Fruit fly (Drosophila melanogaster) whole organism, embryonic: ENCODE data around the gene Obp93a.
A peak's percentile ranks its signal among the peaks of the same experiment; 100 is the strongest.

Source experiments
- Bdp1 ChIP-seq: fragments of 200-800 bp; sonication (Bioruptor generic); optimal IDR thresholded peaks from 3 replicates; lab custom pipeline; 2016; ENCODE audit warnings: missing biosample characterization, missing genetic modification characterization
- Bteb2 ChIP-seq: fragments of 200-800 bp; sonication (Bioruptor generic); optimal IDR thresholded peaks from 2 replicates; lab custom pipeline; 2016; ENCODE audit warnings: missing biosample characterization, missing genetic modification characterization
- CG10366 ChIP-seq: fragments of 200-800 bp; sonication (Bioruptor generic); IDR thresholded peaks from 2 replicates; pipeline ENCODE4 v1.3.6; 2022; ENCODE audit warnings: missing biosample characterization, missing genetic modification characterization
- CG10543 ChIP-seq: fragments of 200-800 bp; sonication (Bioruptor generic); optimal IDR thresholded peaks from 3 replicates; lab custom pipeline; 2017; ENCODE audit warnings: missing biosample characterization, mild to moderate bottlenecking, missing genetic modification characterization, moderate library complexity
- CG11504 ChIP-seq: fragments of 200-800 bp; sonication (Bioruptor generic); optimal IDR thresholded peaks from 3 replicates; lab custom pipeline; 2019; ENCODE audit warnings: missing biosample characterization, mild to moderate bottlenecking, missing genetic modification characterization, moderate library complexity
- CG12659 ChIP-seq: fragments of 200-800 bp; sonication (Bioruptor generic); optimal IDR thresholded peaks from 3 replicates; lab custom pipeline; 2017; ENCODE audit warnings: mild to moderate bottlenecking, missing biosample characterization, missing genetic modification reagents, missing genetic modification characterization
- CG12769 ChIP-seq: fragments of 200-800 bp; sonication (Bioruptor generic); optimal IDR thresholded peaks from 2 replicates; lab custom pipeline; 2019; ENCODE audit warnings: missing biosample characterization, mild to moderate bottlenecking, missing genetic modification characterization, moderate library complexity
- CG14441 ChIP-seq: fragments of 200-800 bp; sonication (Bioruptor generic); IDR thresholded peaks from 2 replicates; pipeline ENCODE4 v1.3.6; 2022; ENCODE audit warnings: missing biosample characterization, missing genetic modification characterization
- CG1529 ChIP-seq: fragments of 200-800 bp; sonication (Bioruptor generic); optimal IDR thresholded peaks from 3 replicates; lab custom pipeline; 2018; ENCODE audit warnings: missing biosample characterization, missing genetic modification characterization
- CG2199 ChIP-seq: fragments of 200-800 bp; sonication (Bioruptor generic); IDR thresholded peaks from 3 replicates; pipeline ENCODE4 v1.3.6; 2022; ENCODE audit warnings: missing biosample characterization, missing genetic modification characterization
- CG2678 ChIP-seq: fragments of 200-800 bp; sonication (Bioruptor generic); optimal IDR thresholded peaks from 3 replicates; lab custom pipeline; 2019; ENCODE audit warnings: missing biosample characterization, mild to moderate bottlenecking, missing genetic modification characterization, moderate library complexity
- CG31441 ChIP-seq: fragments of 200-800 bp; sonication (Bioruptor generic); IDR thresholded peaks from 2 replicates; pipeline ENCODE4 v1.3.6; 2022; ENCODE audit warnings: missing biosample characterization, missing genetic modification characterization
- CG34224 ChIP-seq: fragments of 200-800 bp; sonication (Bioruptor generic); IDR thresholded peaks from 3 replicates; pipeline ENCODE4 v1.3.6; 2022; ENCODE audit warnings: missing biosample characterization, missing genetic modification characterization; ENCODE audit not compliant: partially characterized antibody
- CG4328 ChIP-seq: fragments of 200-800 bp; sonication (Bioruptor generic); optimal IDR thresholded peaks from 3 replicates; lab custom pipeline; 2017; ENCODE audit warnings: missing biosample characterization, missing genetic modification reagents, missing genetic modification characterization
- CG43689 ChIP-seq: fragments of 200-800 bp; sonication (Bioruptor generic); IDR thresholded peaks from 2 replicates; pipeline ENCODE4 v1.3.6; 2022; ENCODE audit warnings: missing biosample characterization, missing genetic modification characterization
- CG6175 ChIP-seq: fragments of 200-800 bp; sonication (Bioruptor generic); IDR thresholded peaks from 3 replicates; pipeline ENCODE4 v1.3.6; 2022; ENCODE audit warnings: missing biosample characterization, missing genetic modification characterization
- CG6689 ChIP-seq: fragments of 200-800 bp; sonication (Bioruptor generic); IDR thresholded peaks from 2 replicates; pipeline ENCODE4 v1.3.6; 2022; ENCODE audit warnings: missing biosample characterization, missing genetic modification characterization
- CG7786 ChIP-seq: fragments of 200-800 bp; sonication (Bioruptor generic); optimal IDR thresholded peaks from 2 replicates; lab custom pipeline; 2016; ENCODE audit warnings: missing biosample characterization, missing genetic modification characterization
- CG7839 ChIP-seq: fragments of 200-800 bp; sonication (Bioruptor generic); optimal IDR thresholded peaks from 3 replicates; lab custom pipeline; 2018; ENCODE audit warnings: missing biosample characterization, mild to moderate bottlenecking, missing genetic modification characterization, moderate library complexity
- CG8924 ChIP-seq: fragments of 200-800 bp; optimal IDR thresholded peaks from 3 replicates; lab custom pipeline; 2019; ENCODE audit warnings: missing biosample characterization, mild to moderate bottlenecking, missing genetic modification characterization, moderate library complexity
- CTCF ChIP-seq: fragments of 200-800 bp; sonication (Bioruptor generic); optimal IDR thresholded peaks from 2 replicates; lab custom pipeline; 2017; ENCODE audit warnings: missing biosample characterization, mild to moderate bottlenecking, missing genetic modification characterization, moderate library complexity
- Doc3 ChIP-seq: fragments of 200-800 bp; sonication (Bioruptor generic); IDR thresholded peaks from 3 replicates; pipeline ENCODE4 v1.3.6; 2022; ENCODE audit warnings: missing biosample characterization, missing genetic modification characterization; ENCODE audit not compliant: partially characterized antibody
- Dref ChIP-seq: fragments of 200-800 bp; sonication (Bioruptor generic); IDR thresholded peaks from 2 replicates; pipeline ENCODE4 v1.3.6; 2022; ENCODE audit warnings: missing biosample characterization, missing genetic modification characterization
- E2f1 ChIP-seq: fragments of 200-800 bp; sonication (Bioruptor generic); IDR thresholded peaks from 2 replicates; pipeline ENCODE4 v1.3.6; 2022; ENCODE audit warnings: missing biosample characterization, missing genetic modification characterization
- Fer3 ChIP-seq: fragments of 200-800 bp; sonication (Bioruptor generic); optimal IDR thresholded peaks from 2 replicates; lab custom pipeline; 2018; ENCODE audit warnings: missing biosample characterization, mild to moderate bottlenecking, missing genetic modification characterization, moderate library complexity
- Gsc ChIP-seq: fragments of 200-800 bp; sonication (Bioruptor generic); IDR thresholded peaks from 2 replicates; pipeline ENCODE4 v1.3.6; 2022; ENCODE audit warnings: missing biosample characterization, missing genetic modification characterization
- H2.0 ChIP-seq: fragments of 200-800 bp; sonication (Bioruptor generic); IDR thresholded peaks from 2 replicates; pipeline ENCODE4 v1.3.6; 2022; ENCODE audit warnings: missing biosample characterization, missing genetic modification characterization
- HHEX ChIP-seq: fragments of 200-800 bp; sonication (Bioruptor generic); optimal IDR thresholded peaks from 3 replicates; lab custom pipeline; 2017; ENCODE audit warnings: missing biosample characterization, mild to moderate bottlenecking, missing genetic modification characterization, missing genetic modification reagents
- HmgD ChIP-seq: fragments of 200-800 bp; sonication (Bioruptor generic); optimal IDR thresholded peaks from 3 replicates; lab custom pipeline; 2016; ENCODE audit warnings: missing biosample characterization, missing genetic modification characterization
- HmgZ ChIP-seq: fragments of 200-800 bp; sonication (Bioruptor generic); optimal IDR thresholded peaks from 2 replicates; lab custom pipeline; 2018; ENCODE audit warnings: missing biosample characterization, mild to moderate bottlenecking, missing genetic modification characterization
- Hmr ChIP-seq: fragments of 200-800 bp; sonication (Bioruptor generic); optimal IDR thresholded peaks from 3 replicates; lab custom pipeline; 2017; ENCODE audit warnings: mild to moderate bottlenecking, missing biosample characterization, missing genetic modification reagents, missing genetic modification characterization
- Mrtf ChIP-seq: fragments of 200-800 bp; sonication (Bioruptor generic); IDR thresholded peaks from 3 replicates; pipeline ENCODE4 v1.3.6; 2022; ENCODE audit warnings: missing biosample characterization, missing genetic modification characterization
- NFAT ChIP-seq: fragments of 200-800 bp; sonication (Bioruptor generic); IDR thresholded peaks from 2 replicates; pipeline ENCODE4 v1.3.6; 2022; ENCODE audit warnings: missing biosample characterization, missing genetic modification characterization
- Poxn ChIP-seq: fragments of 200-800 bp; sonication (Bioruptor generic); IDR thresholded peaks from 2 replicates; pipeline ENCODE4 v1.3.6; 2022; ENCODE audit warnings: missing biosample characterization, missing genetic modification characterization
- Rfx ChIP-seq: fragments of 200-800 bp; sonication (Bioruptor generic); IDR thresholded peaks from 2 replicates; pipeline ENCODE4 v1.3.6; 2022; ENCODE audit warnings: missing biosample characterization, missing genetic modification characterization
- Six4 ChIP-seq: fragments of 200-800 bp; sonication (Bioruptor generic); optimal IDR thresholded peaks from 2 replicates; lab custom pipeline; 2016; ENCODE audit warnings: missing biosample characterization, missing genetic modification characterization
- TFAM ChIP-seq: fragments of 200-800 bp; sonication (Bioruptor generic); optimal IDR thresholded peaks from 2 replicates; lab custom pipeline; 2017; ENCODE audit warnings: missing biosample characterization, missing genetic modification characterization, inconsistent platforms
- bcd ChIP-seq: fragments of 200-800 bp; sonication (Bioruptor generic); optimal IDR thresholded peaks from 2 replicates; lab custom pipeline; 2017; ENCODE audit warnings: missing biosample characterization, mild to moderate bottlenecking, missing genetic modification characterization
- ci ChIP-seq: fragments of 200-800 bp; sonication (Bioruptor generic); IDR thresholded peaks from 3 replicates; pipeline ENCODE4 v1.3.6; 2022; ENCODE audit warnings: missing biosample characterization, missing genetic modification characterization
- fd102C ChIP-seq: fragments of 200-800 bp; sonication (Bioruptor generic); optimal IDR thresholded peaks from 2 replicates; lab custom pipeline; 2018; ENCODE audit warnings: missing biosample characterization, mild to moderate bottlenecking, missing genetic modification characterization, moderate library complexity
- fd3F ChIP-seq: fragments of 200-800 bp; sonication (Bioruptor generic); optimal IDR thresholded peaks from 2 replicates; lab custom pipeline; 2018; ENCODE audit warnings: missing biosample characterization, mild to moderate bottlenecking, missing genetic modification characterization, moderate library complexity
- gce ChIP-seq: fragments of 200-800 bp; sonication (Bioruptor generic); IDR thresholded peaks from 3 replicates; pipeline ENCODE4 v1.3.6; 2022; ENCODE audit warnings: missing biosample characterization, missing genetic modification characterization
- gcm ChIP-seq: fragments of 200-800 bp; sonication (Bioruptor generic); optimal IDR thresholded peaks from 2 replicates; lab custom pipeline; 2019; ENCODE audit warnings: missing biosample characterization, mild to moderate bottlenecking, missing genetic modification characterization, moderate library complexity
- mirr ChIP-seq: fragments of 200-800 bp; sonication (Bioruptor generic); optimal IDR thresholded peaks from 3 replicates; lab custom pipeline; 2018; ENCODE audit warnings: missing biosample characterization, mild to moderate bottlenecking, missing genetic modification characterization
- nom ChIP-seq: fragments of 200-800 bp; sonication (Bioruptor generic); optimal IDR thresholded peaks from 2 replicates; lab custom pipeline; 2017; ENCODE audit warnings: missing biosample characterization, missing genetic modification characterization, mild to moderate bottlenecking, moderate library complexity, missing genetic modification reagents
- prd ChIP-seq, 3 experiments: fragments of >200 bp in 2 of 3; fragments of 200-800 bp in 1 of 3; sonication (Bioruptor generic) in 1 of 3; optimal IDR thresholded peaks in 2 of 3; IDR thresholded peaks in 1 of 3; 2 replicates in 2 of 3; 3 replicates in 1 of 3; pipeline versions ENCODE4 v1.3.6 to Lab custom; 2017 to 2022; ENCODE audit warnings: missing biosample characterization in 1 of 3, missing genetic modification characterization in 1 of 3
- salm ChIP-seq: fragments of 200-800 bp; sonication (Bioruptor generic); optimal IDR thresholded peaks from 2 replicates; lab custom pipeline; 2018; ENCODE audit warnings: missing biosample characterization, mild to moderate bottlenecking, missing genetic modification characterization
- scrt ChIP-seq: fragments of 200-800 bp; sonication (Bioruptor generic); optimal IDR thresholded peaks from 2 replicates; lab custom pipeline; 2018; ENCODE audit warnings: missing biosample characterization, mild to moderate bottlenecking, missing genetic modification characterization, moderate library complexity
- shn ChIP-seq: fragments of 200-800 bp; sonication (Bioruptor generic); optimal IDR thresholded peaks from 3 replicates; lab custom pipeline; 2016; ENCODE audit warnings: missing biosample characterization, missing genetic modification characterization
- slbo ChIP-seq: fragments of 200-800 bp; sonication (Bioruptor generic); IDR thresholded peaks from 2 replicates; pipeline ENCODE4 v1.3.6; 2022; ENCODE audit warnings: missing biosample characterization, missing genetic modification characterization

The Obp93a gene

dm6 chr3R:21161620-21162029 is 32.1 kb upstream of the Obp93a start (continued):
- no peak for TF ChIP-seq salm
- no peak for TF ChIP-seq TFAM (GFP tag; lab: Kevin White, UChicago)
- TF ChIP-seq CTCF (GFP tag; lab: Kevin White, UChicago): no peak
- TF ChIP-seq Rfx: peak; percentile 51; the same call in 1 of the 2 replicates
- peak; percentile 1 for TF ChIP-seq Bdp1
- peak; percentile 71 for TF ChIP-seq H2.0
- TF ChIP-seq CG6175 (GFP tag; lab: Robert Waterston, UW): 0 out of 3 replicates have a peak, but pooled peaks have one; percentile 41
- TF ChIP-seq gcm: no peak
- no peak for TF ChIP-seq prd (optimal IDR thresholded peaks at IDR 0.05; lab: Kevin White, UChicago)
- TF ChIP-seq prd (GFP tag; IDR thresholded peaks at IDR 0.05; lab: Robert Waterston, UW): peak; percentile 53; the same call in 1 of the 3 replicates
- no peak for TF ChIP-seq ci (GFP tag; lab: Robert Waterston, UW)
- TF ChIP-seq CG12659 (GFP tag; lab: Kevin White, UChicago): peak; percentile 31
- peak; percentile 90 for TF ChIP-seq CG12769 (tag; lab: Kevin White, UChicago)
- no peak for TF ChIP-seq Six4 (GFP tag; lab: Kevin White, UChicago)
- no peak for TF ChIP-seq CG8924
- TF ChIP-seq scrt: peak; percentile 21
- TF ChIP-seq CG2678 (tag; lab: Kevin White, UChicago): peak; percentile 53
- no peak for TF ChIP-seq Gsc (GFP tag; lab: Robert Waterston, UW)
- no peak for TF ChIP-seq CG4328 (GFP tag; lab: Kevin White, UChicago)
- TF ChIP-seq nom (GFP tag; lab: Kevin White, UChicago): no peak
- TF ChIP-seq Fer3 (tag; lab: Kevin White, UChicago): peak; percentile 29
- TF ChIP-seq bcd (GFP tag; lab: Kevin White, UChicago): peak; percentile 15
- TF ChIP-seq HmgZ (tag; lab: Kevin White, UChicago): peak; percentile 84
- TF ChIP-seq fd102C (GFP tag; lab: Kevin White, UChicago): no peak
- TF ChIP-seq Mrtf (GFP tag; lab: Robert Waterston, UW): 0 out of 3 replicates have a peak, but pooled peaks have one; percentile 43
- TF ChIP-seq HmgD (GFP tag; lab: Kevin White, UChicago): no peak
- peak; percentile 11 for TF ChIP-seq shn (GFP tag; lab: Kevin White, UChicago)
- TF ChIP-seq CG11504: peak; percentile 38
- no peak for TF ChIP-seq Dref (GFP tag; lab: Robert Waterston, UW)
- peak; percentile 46; the same call in 1 of the 3 replicates for TF ChIP-seq gce (GFP tag; lab: Robert Waterston, UW)
- 0 out of 2 replicates have a peak, but pooled peaks have one; percentile 41 for TF ChIP-seq CG10366 (GFP tag; lab: Robert Waterston, UW)
- peak; percentile 62; the same call in 1 of the 3 replicates for TF ChIP-seq CG2199
- peak; percentile 67 for TF ChIP-seq Hmr (GFP tag; lab: Kevin White, UChicago)
- TF ChIP-seq Doc3 (GFP tag; lab: Robert Waterston, UW): no peak
- TF ChIP-seq mirr (GFP tag; lab: Kevin White, UChicago): peak; percentile 59
- peak; percentile 66 for TF ChIP-seq slbo (GFP tag; lab: Robert Waterston, UW)
- TF ChIP-seq CG1529 (GFP tag; lab: Kevin White, UChicago): no peak
- TF ChIP-seq CG14441 (GFP tag; lab: Robert Waterston, UW): peak; percentile 61
- TF ChIP-seq fd3F (GFP tag; lab: Kevin White, UChicago): peak; percentile 48
- 0 out of 2 replicates have a peak, but pooled peaks have one; percentile 16 for TF ChIP-seq CG43689 (GFP tag; lab: Robert Waterston, UW)
- peak; percentile 59 for TF ChIP-seq CG7839 (tag; lab: Kevin White, UChicago)
- peak; percentile 49 for TF ChIP-seq HHEX (GFP tag; lab: Kevin White, UChicago)
- 0 out of 2 replicates have a peak, but pooled peaks have one; percentile 26 for TF ChIP-seq CG6689 (GFP tag; lab: Robert Waterston, UW)
- TF ChIP-seq Poxn (GFP tag; lab: Robert Waterston, UW): 0 out of 2 replicates have a peak, but pooled peaks have one; percentile 14
- TF ChIP-seq NFAT: peak; percentile 31; the same call in 1 of the 2 replicates
- peak; percentile 36 for TF ChIP-seq CG10543 (GFP tag; lab: Kevin White, UChicago)
- peak; percentile 20; the same call in 1 of the 2 replicates for TF ChIP-seq E2f1 (GFP tag; lab: Robert Waterston, UW)
- TF ChIP-seq Bteb2: peak; percentile 52
- peak; percentile 67 for TF ChIP-seq CG7786
- no peak for TF ChIP-seq CG34224
- no peak for TF ChIP-seq CG31441 (GFP tag; lab: Robert Waterston, UW)
